Worm (Caenorhabditis elegans) whole organism, young adult: ENCODE data around the gene srsx-27.

ENCODE experiments used
- B0019.2 ChIP-seq: fragments of 200-800 bp; sonication (Bioruptor generic); conservative IDR thresholded peaks from 2 replicates; pipeline ENCODE4 v1.3.6; 2022; ENCODE audit warnings: missing genetic modification reagents, missing genetic modification characterization, missing compliant biosample characterization
- B0035.1 ChIP-seq: sonication (generic microtip); optimal IDR thresholded peaks from 2 replicates; lab custom pipeline; 2016; ENCODE audit warnings: missing genetic modification characterization, mild to moderate bottlenecking, missing compliant biosample characterization, missing genotype, missing genetic modification reagents
- F22D6.2 ChIP-seq: sonication (generic microtip); optimal IDR thresholded peaks from 2 replicates; lab custom pipeline; 2016; ENCODE audit warnings: mild to moderate bottlenecking, missing genetic modification characterization, missing compliant biosample characterization
- F33H1.4 ChIP-seq: fragments of 200-800 bp; sonication (Bioruptor generic); IDR thresholded peaks from 2 replicates; pipeline ENCODE4 v1.3.6; 2022; ENCODE audit warnings: missing genetic modification reagents, missing genetic modification characterization, missing compliant biosample characterization
- F49E8.2 ChIP-seq: sonication (generic microtip); optimal IDR thresholded peaks from 3 replicates; lab custom pipeline; 2017; ENCODE audit warnings: missing genetic modification characterization, mild to moderate bottlenecking, missing compliant biosample characterization, antibody characterized with exemption, moderate library complexity; ENCODE audit not compliant: insufficient read depth
- F55B11.4 ChIP-seq: sonication (generic microtip); optimal IDR thresholded peaks from 2 replicates; lab custom pipeline; 2016; ENCODE audit warnings: missing compliant biosample characterization, missing genetic modification characterization, borderline replicate concordance; ENCODE audit not compliant: insufficient read depth
- F57C9.4 ChIP-seq: sonication (generic microtip); optimal IDR thresholded peaks from 2 replicates; lab custom pipeline; 2017; ENCODE audit warnings: mild to moderate bottlenecking, missing genetic modification characterization, missing compliant biosample characterization
- K12H6.12 ChIP-seq: fragments of 200-800 bp; sonication (Bioruptor generic); optimal IDR thresholded peaks from 2 replicates; lab custom pipeline; 2018; ENCODE audit warnings: mild to moderate bottlenecking, missing genetic modification characterization, missing compliant biosample characterization
- T07F8.4 ChIP-seq: sonication (generic microtip); optimal IDR thresholded peaks from 2 replicates; lab custom pipeline; 2016; ENCODE audit warnings: mild to moderate bottlenecking, missing genetic modification characterization, moderate library complexity, missing compliant biosample characterization
- Y67H2A.10 ChIP-seq: fragments of 200-800 bp; sonication (Bioruptor generic); conservative IDR thresholded peaks from 2 replicates; pipeline ENCODE4 v1.3.6; 2022; ENCODE audit warnings: missing genetic modification reagents, missing genetic modification characterization, missing compliant biosample characterization
- Y95B8A.8 ChIP-seq: fragments of 200-800 bp; sonication (Bioruptor generic); IDR thresholded peaks from 2 replicates; pipeline ENCODE4 v1.3.6; 2022; ENCODE audit warnings: missing genetic modification reagents, missing genetic modification characterization, missing compliant biosample characterization
- ama-1 ChIP-seq, 3 experiments: fragments of 150-350 bp in 1 of 3; sonication (generic microtip) in 2 of 3; optimal IDR thresholded peaks; 2 replicates each; lab custom pipeline; 2014 to 2018; ENCODE audit warnings: missing biosample characterization in 2 of 3, missing genetic modification characterization in 2 of 3, missing genetic modification reagents in 2 of 3
- aptf-3 ChIP-seq: fragments of 200-800 bp; sonication (Bioruptor generic); IDR thresholded peaks from 2 replicates; pipeline ENCODE4 v1.3.6; 2022; ENCODE audit warnings: missing genetic modification characterization, missing compliant biosample characterization
- bed-1 ChIP-seq: fragments of 200-800 bp; sonication (Bioruptor generic); IDR thresholded peaks from 2 replicates; pipeline ENCODE4 v1.3.6; 2022; ENCODE audit warnings: missing genetic modification reagents, missing genetic modification characterization, missing compliant biosample characterization
- cebp-2 ChIP-seq: fragments of 200-800 bp; sonication (Bioruptor generic); IDR thresholded peaks from 2 replicates; pipeline ENCODE4 v1.3.6; 2022; ENCODE audit warnings: missing genetic modification characterization, missing compliant biosample characterization
- ceh-40 ChIP-seq: fragments of 200-800 bp; sonication (Bioruptor generic); IDR thresholded peaks from 2 replicates; pipeline ENCODE4 v1.3.6; 2022; ENCODE audit warnings: missing genetic modification characterization, missing compliant biosample characterization
- egl-18 ChIP-seq: fragments of 200-800 bp; sonication (Bioruptor generic); IDR thresholded peaks from 2 replicates; pipeline ENCODE4 v1.3.6; 2022; ENCODE audit warnings: missing genetic modification reagents, missing genetic modification characterization, missing compliant biosample characterization
- egrh-3 ChIP-seq: fragments of 200-800 bp; sonication (Bioruptor generic); IDR thresholded peaks from 2 replicates; pipeline ENCODE4 v1.3.6; 2022; ENCODE audit warnings: missing genetic modification reagents, missing genetic modification characterization, missing compliant biosample characterization
- ets-4 ChIP-seq: fragments of 200-800 bp; sonication (Bioruptor generic); optimal IDR thresholded peaks from 2 replicates; lab custom pipeline; 2018; ENCODE audit warnings: mild to moderate bottlenecking, missing genetic modification characterization, missing compliant biosample characterization
- hlh-26 ChIP-seq: fragments of 200-800 bp; sonication (Bioruptor generic); conservative IDR thresholded peaks from 2 replicates; pipeline ENCODE4 v1.3.6; 2022; ENCODE audit warnings: missing genetic modification reagents, missing genetic modification characterization, missing compliant biosample characterization
- hmg-1.2 ChIP-seq: fragments of 200-800 bp; sonication (Bioruptor generic); IDR thresholded peaks from 2 replicates; pipeline ENCODE4 v1.3.6; 2022; ENCODE audit warnings: missing genetic modification reagents, missing genetic modification characterization, missing compliant biosample characterization
- hsf-1 ChIP-seq: fragments of 200-800 bp; sonication (Bioruptor generic); IDR thresholded peaks from 2 replicates; pipeline ENCODE4 v1.3.6; 2022; ENCODE audit warnings: missing genetic modification reagents, missing genetic modification characterization, missing compliant biosample characterization
- let-607 ChIP-seq, 2 experiments: fragments of 200-800 bp in 1 of 2; sonication (Bioruptor generic) in 1 of 2; sonication (generic microtip) in 1 of 2; optimal IDR thresholded peaks; 2 replicates each; lab custom pipeline; 2016 to 2018; ENCODE audit warnings: mild to moderate bottlenecking in 2 of 2, missing compliant biosample characterization in 2 of 2, missing genetic modification characterization in 2 of 2, moderate library complexity in 2 of 2, missing genotype in 1 of 2
- madf-10 ChIP-seq: sonication (generic microtip); optimal IDR thresholded peaks from 2 replicates; lab custom pipeline; 2016; ENCODE audit warnings: mild to moderate bottlenecking, missing genetic modification characterization, missing compliant biosample characterization
- madf-8 ChIP-seq: fragments of 200-800 bp; sonication (Bioruptor generic); conservative IDR thresholded peaks from 2 replicates; pipeline ENCODE4 v1.3.6; 2022; ENCODE audit warnings: missing genetic modification reagents, missing genetic modification characterization, missing compliant biosample characterization
- mes-4 ChIP-seq: sonication (generic microtip); optimal IDR thresholded peaks from 2 replicates; lab custom pipeline; 2016; ENCODE audit warnings: missing genotype, missing genetic modification characterization, missing compliant biosample characterization
- mxl-1 ChIP-seq: sonication (generic microtip); optimal IDR thresholded peaks from 2 replicates; lab custom pipeline; 2016; ENCODE audit warnings: missing genetic modification characterization, missing compliant biosample characterization
- nhr-27 ChIP-seq: fragments of 200-800 bp; sonication (Bioruptor generic); optimal IDR thresholded peaks from 2 replicates; lab custom pipeline; 2018; ENCODE audit warnings: mild to moderate bottlenecking, missing genetic modification characterization, moderate library complexity, missing compliant biosample characterization
- nhr-80 ChIP-seq: sonication (generic microtip); optimal IDR thresholded peaks from 2 replicates; lab custom pipeline; 2016; ENCODE audit warnings: missing genetic modification characterization, missing compliant biosample characterization
- nhr-90 ChIP-seq: sonication (generic microtip); optimal IDR thresholded peaks from 2 replicates; lab custom pipeline; 2016; ENCODE audit warnings: missing genotype, mild to moderate bottlenecking, missing genetic modification characterization, missing compliant biosample characterization
- repo-1 ChIP-seq: sonication (generic microtip); optimal IDR thresholded peaks from 2 replicates; lab custom pipeline; 2017; ENCODE audit warnings: mild to moderate bottlenecking, missing genetic modification characterization, missing compliant biosample characterization
- rpc-1 ChIP-seq, 2 experiments: fragments of 150-350 bp in 1 of 2; sonication (generic microtip) in 1 of 2; optimal IDR thresholded peaks; 2 replicates each; lab custom pipeline; 2014 to 2018; ENCODE audit warnings: missing biosample characterization in 1 of 2, missing genetic modification characterization in 1 of 2, missing genetic modification reagents in 1 of 2, missing genotype in 1 of 2
- sea-2 ChIP-seq: fragments of 200-800 bp; sonication (Bioruptor generic); IDR thresholded peaks from 2 replicates; pipeline ENCODE4 v1.3.6; 2022; ENCODE audit warnings: missing genetic modification characterization, missing compliant biosample characterization
- snpc-3.4 ChIP-seq: sonication (generic microtip); optimal IDR thresholded peaks from 2 replicates; lab custom pipeline; 2017; ENCODE audit warnings: missing genetic modification characterization, mild to moderate bottlenecking, missing compliant biosample characterization, antibody characterized with exemption, moderate library complexity, missing genotype, missing genetic modification reagents
- snpc-4 ChIP-seq, 5 experiments: fragments of 150-350 bp in 1 of 5; sonication (generic microtip) in 4 of 5; optimal IDR thresholded peaks; 2 replicates each; lab custom pipeline; 2014 to 2018; ENCODE audit warnings: missing genetic modification characterization in 5 of 5, missing biosample characterization in 3 of 5, antibody characterized with exemption in 2 of 5, mild to moderate bottlenecking in 2 of 5, missing compliant biosample characterization in 2 of 5, missing genotype in 2 of 5, moderate library complexity in 2 of 5, missing genetic modification reagents in 1 of 5
- tbx-9 ChIP-seq: sonication (generic microtip); optimal IDR thresholded peaks from 2 replicates; lab custom pipeline; 2016; ENCODE audit warnings: borderline replicate concordance, missing genetic modification characterization, inconsistent platforms, missing compliant biosample characterization
- unc-62 ChIP-seq: fragments of 150-350 bp; optimal IDR thresholded peaks from 2 replicates; lab custom pipeline; 2014; ENCODE audit warnings: missing biosample characterization, missing genetic modification reagents, missing genetic modification characterization
- xnd-1 ChIP-seq: sonication (generic microtip); optimal IDR thresholded peaks from 2 replicates; lab custom pipeline; 2016; ENCODE audit warnings: missing genotype, missing genetic modification reagents, missing genetic modification characterization, missing compliant biosample characterization
- zfh-2 ChIP-seq: fragments of 200-800 bp; sonication (Bioruptor generic); conservative IDR thresholded peaks from 2 replicates; pipeline ENCODE4 v1.3.6; 2022; ENCODE audit warnings: missing genetic modification reagents, missing genetic modification characterization, missing compliant biosample characterization
- zim-3 ChIP-seq: sonication (generic microtip); optimal IDR thresholded peaks from 2 replicates; lab custom pipeline; 2017; ENCODE audit warnings: mild to moderate bottlenecking, missing genetic modification characterization, moderate library complexity, missing compliant biosample characterization
- ztf-22 ChIP-seq: fragments of 200-800 bp; sonication (Bioruptor generic); optimal IDR thresholded peaks from 2 replicates; lab custom pipeline; 2018; ENCODE audit warnings: mild to moderate bottlenecking, missing genetic modification characterization, moderate library complexity, missing compliant biosample characterization
- ztf-6 ChIP-seq: fragments of 200-800 bp; sonication (Bioruptor generic); IDR thresholded peaks from 2 replicates; pipeline ENCODE4 v1.3.6; 2022; ENCODE audit warnings: missing genetic modification reagents, missing genetic modification characterization, missing compliant biosample characterization

The srsx-27 gene

ce11 chrV:10149728-10150127, at the start of gene srsx-27:
Gene srsx-27, plus strand, starts transcription at chrV:10150028.
- TF ChIP-seq F57C9.4 (tag; lab: Kevin White, UChicago) (no peak), let-607 (tag; optimal IDR thresholded peaks at IDR 0.05; lab: Kevin White, UChicago) (no peak), snpc-3.4 (tag; lab: Kevin White, UChicago) (no peak), ets-4 (no peak), cebp-2 (GFP tag; lab: Robert Waterston, UW) (no peak), Y67H2A.10 (GFP tag; lab: Robert Waterston, UW) (no peak), repo-1 (tag; lab: Kevin White, UChicago) (no peak), B0019.2 (no peak), aptf-3 (GFP tag; lab: Robert Waterston, UW) (no peak), ceh-40 (GFP tag; lab: Robert Waterston, UW) (no peak), tbx-9 (no peak)

- TF ChIP-seq nhr-27 (tag; lab: Kevin White, UChicago) (no peak), zim-3 (tag; lab: Kevin White, UChicago) (no peak), unc-62 (no peak), madf-8 (no peak), zfh-2 (GFP tag; lab: Robert Waterston, UW) (no peak), sea-2 (GFP tag; lab: Robert Waterston, UW) (no peak), ztf-6 (no peak), egrh-3 (GFP tag; lab: Robert Waterston, UW) (no peak), rpc-1 (optimal IDR thresholded peaks at IDR 0.05; lab: Kevin White, UChicago) (no peak), rpc-1 (tag; optimal IDR thresholded peaks at IDR 0.05; lab: Kevin White, UChicago) (no peak), F55B11.4 (tag; lab: Kevin White, UChicago) (no peak), xnd-1 (tag; lab: Kevin White, UChicago) (no peak)
- TF ChIP-seq, all 124 proteins: peak for 0
Observed at ce11 chrV:10101916-10102315, 47.9 kb upstream of the srsx-27 start, which contains the start of gene C08B6.14. Gene C08B6.14, minus strand, starts transcription at chrV:10102016.

ce11 chrV:10103811-10104210, 46.0 kb upstream of the srsx-27 start:
- TF ChIP-seq F33H1.4 (no peak), nhr-80 (peak; percentile 9)

- TF ChIP-seq T07F8.4 (tag; lab: Kevin White, UChicago) (no peak), F22D6.2 (tag; lab: Kevin White, UChicago) (no peak), snpc-4 (GFP tag; optimal IDR thresholded peaks at IDR 0.05; lab: Kevin White, UChicago) (no peak), snpc-4 (tag; optimal IDR thresholded peaks at IDR 0.05; lab: Kevin White, UChicago) (peak in 1 of 4 experiments; percentile 8), nhr-80 (peak; percentile 74), egl-18 (GFP tag; lab: Robert Waterston, UW) (no peak)
- TF ChIP-seq, all 124 proteins: peak for 2
Observed at ce11 chrV:10104785-10105310, 45.0 kb upstream of the srsx-27 start, which contains the start of gene ugt-17. Gene ugt-17, minus strand, starts transcription at chrV:10104964.

ce11 chrV:10105412-10105811, 44.4 kb upstream of the srsx-27 start, which contains the start of gene C08B6.2:
Gene C08B6.2, plus strand, starts transcription at chrV:10105712.
- TF ChIP-seq K12H6.12 (tag; lab: Kevin White, UChicago) = no peak
- no peak for TF ChIP-seq Y95B8A.8 (GFP tag; lab: Robert Waterston, UW)
- no peak for TF ChIP-seq mes-4 (tag; lab: Kevin White, UChicago)
- TF ChIP-seq hlh-26 = no peak
- no peak for TF ChIP-seq F49E8.2
- TF ChIP-seq bed-1 (GFP tag; lab: Robert Waterston, UW) = no peak
- no peak for TF ChIP-seq ztf-22
- TF ChIP-seq B0035.1 (tag; lab: Kevin White, UChicago) = no peak
- no peak for TF ChIP-seq nhr-90
- no peak for TF ChIP-seq madf-10 (tag; lab: Kevin White, UChicago)
- TF ChIP-seq hmg-1.2 = no peak
- no peak for TF ChIP-seq hsf-1 (GFP tag; lab: Robert Waterston, UW)
- TF ChIP-seq mxl-1 (tag; lab: Kevin White, UChicago) = no peak
- no peak for TF ChIP-seq ama-1 (optimal IDR thresholded peaks at IDR 0.05; lab: Kevin White, UChicago)
- TF ChIP-seq ama-1 (GFP tag; optimal IDR thresholded peaks at IDR 0.05; lab: Kevin White, UChicago) = no peak
- TF ChIP-seq F33H1.4 = no peak
